Worm (Caenorhabditis elegans) whole organism, young adult: Measurements from ENCODE around the gene B0546.3.
"Not testable (repeated sequence)": the region's sequence is repeated elsewhere in the genome, so short reads cannot be mapped to it uniquely, and the experiment has no call there.

Source experiments
- B0035.1 ChIP-seq: sonication (generic microtip); optimal IDR thresholded peaks from 2 replicates; lab custom pipeline; 2016; ENCODE audit warnings: missing genetic modification characterization, mild to moderate bottlenecking, missing compliant biosample characterization, missing genotype, missing genetic modification reagents
- B0261.1 ChIP-seq: sonication (generic microtip); optimal IDR thresholded peaks from 2 replicates; lab custom pipeline; 2016; ENCODE audit warnings: mild to moderate bottlenecking, missing genetic modification characterization, moderate library complexity, missing compliant biosample characterization
- C06A6.2 ChIP-seq: fragments of 200-800 bp; sonication (Bioruptor generic); conservative IDR thresholded peaks from 2 replicates; pipeline ENCODE4 v1.3.6; 2022; ENCODE audit warnings: missing genetic modification characterization, missing compliant biosample characterization
- C17E4.6 ChIP-seq: fragments of 200-800 bp; sonication (Bioruptor generic); IDR thresholded peaks from 2 replicates; pipeline ENCODE4 v1.3.6; 2022; ENCODE audit warnings: missing genetic modification reagents, missing genetic modification characterization, missing compliant biosample characterization
- F22D6.2 ChIP-seq: sonication (generic microtip); optimal IDR thresholded peaks from 2 replicates; lab custom pipeline; 2016; ENCODE audit warnings: mild to moderate bottlenecking, missing genetic modification characterization, missing compliant biosample characterization
- F49E8.2 ChIP-seq: sonication (generic microtip); optimal IDR thresholded peaks from 3 replicates; lab custom pipeline; 2017; ENCODE audit warnings: missing genetic modification characterization, mild to moderate bottlenecking, missing compliant biosample characterization, antibody characterized with exemption, moderate library complexity; ENCODE audit not compliant: insufficient read depth
- F57C9.4 ChIP-seq: sonication (generic microtip); optimal IDR thresholded peaks from 2 replicates; lab custom pipeline; 2017; ENCODE audit warnings: mild to moderate bottlenecking, missing genetic modification characterization, missing compliant biosample characterization
- K12H6.12 ChIP-seq: fragments of 200-800 bp; sonication (Bioruptor generic); optimal IDR thresholded peaks from 2 replicates; lab custom pipeline; 2018; ENCODE audit warnings: mild to moderate bottlenecking, missing genetic modification characterization, missing compliant biosample characterization
- Y79H2A.3 ChIP-seq: fragments of 200-800 bp; sonication (Bioruptor generic); conservative IDR thresholded peaks from 2 replicates; pipeline ENCODE4 v1.3.6; 2022; ENCODE audit warnings: missing genetic modification reagents, missing genetic modification characterization, missing compliant biosample characterization
- atf-7 ChIP-seq: sonication (generic microtip); optimal IDR thresholded peaks from 2 replicates; lab custom pipeline; 2017; ENCODE audit warnings: mild to moderate bottlenecking, missing genetic modification characterization, missing compliant biosample characterization
- bed-2 ChIP-seq: fragments of 200-800 bp; sonication (Bioruptor generic); IDR thresholded peaks from 2 replicates; pipeline ENCODE4 v1.3.6; 2022; ENCODE audit warnings: missing genetic modification reagents, missing genetic modification characterization, missing compliant biosample characterization
- cebp-1 ChIP-seq, 2 experiments: fragments of 200-800 bp in 1 of 2; sonication (Bioruptor generic) in 1 of 2; sonication (generic microtip) in 1 of 2; IDR thresholded peaks in 1 of 2; optimal IDR thresholded peaks in 1 of 2; 2 replicates each; pipeline versions ENCODE4 v1.3.6 to Lab custom; 2017 to 2022; ENCODE audit warnings: missing compliant biosample characterization in 2 of 2, missing genetic modification characterization in 2 of 2, mild to moderate bottlenecking in 1 of 2, missing genetic modification reagents in 1 of 2, moderate library complexity in 1 of 2
- dox-1 ChIP-seq: fragments of 200-800 bp; sonication (Bioruptor generic); IDR thresholded peaks from 2 replicates; pipeline ENCODE4 v1.3.6; 2022; ENCODE audit warnings: missing genetic modification reagents, missing genetic modification characterization, missing compliant biosample characterization
- dpl-1 ChIP-seq: fragments of 150-350 bp; optimal IDR thresholded peaks from 2 replicates; lab custom pipeline; 2014; ENCODE audit warnings: missing biosample characterization, missing genetic modification reagents, missing genetic modification characterization
- efl-1 ChIP-seq: fragments of 150-350 bp; optimal IDR thresholded peaks from 2 replicates; lab custom pipeline; 2014; ENCODE audit warnings: missing biosample characterization, missing genetic modification reagents, missing genetic modification characterization
- egl-18 ChIP-seq: fragments of 200-800 bp; sonication (Bioruptor generic); IDR thresholded peaks from 2 replicates; pipeline ENCODE4 v1.3.6; 2022; ENCODE audit warnings: missing genetic modification reagents, missing genetic modification characterization, missing compliant biosample characterization
- egrh-3 ChIP-seq: fragments of 200-800 bp; sonication (Bioruptor generic); IDR thresholded peaks from 2 replicates; pipeline ENCODE4 v1.3.6; 2022; ENCODE audit warnings: missing genetic modification reagents, missing genetic modification characterization, missing compliant biosample characterization
- hlh-12 ChIP-seq: sonication (generic microtip); optimal IDR thresholded peaks from 2 replicates; lab custom pipeline; 2016; ENCODE audit warnings: missing genetic modification characterization, missing compliant biosample characterization
- hmg-1.2 ChIP-seq: fragments of 200-800 bp; sonication (Bioruptor generic); IDR thresholded peaks from 2 replicates; pipeline ENCODE4 v1.3.6; 2022; ENCODE audit warnings: missing genetic modification reagents, missing genetic modification characterization, missing compliant biosample characterization
- let-526 ChIP-seq: fragments of 200-800 bp; sonication (Bioruptor generic); IDR thresholded peaks from 2 replicates; pipeline ENCODE4 v1.3.6; 2022; ENCODE audit warnings: missing genetic modification reagents, missing genetic modification characterization, missing compliant biosample characterization
- lin-26 ChIP-seq: fragments of 200-800 bp; sonication (Bioruptor generic); IDR thresholded peaks from 2 replicates; pipeline ENCODE4 v1.3.6; 2022; ENCODE audit warnings: missing genetic modification reagents, missing genetic modification characterization, missing compliant biosample characterization
- lir-1 ChIP-seq: fragments of 200-800 bp; sonication (Bioruptor generic); conservative IDR thresholded peaks from 2 replicates; pipeline ENCODE4 v1.3.6; 2022; ENCODE audit warnings: missing genetic modification reagents, missing genetic modification characterization, missing compliant biosample characterization
- lsl-1 ChIP-seq: fragments of 200-800 bp; sonication (Bioruptor generic); optimal IDR thresholded peaks from 2 replicates; lab custom pipeline; 2018; ENCODE audit warnings: mild to moderate bottlenecking, missing genetic modification characterization, moderate library complexity, missing compliant biosample characterization
- mcd-1 ChIP-seq: fragments of 200-800 bp; sonication (Bioruptor generic); IDR thresholded peaks from 2 replicates; pipeline ENCODE4 v1.3.6; 2022; ENCODE audit warnings: missing genetic modification reagents, missing genetic modification characterization, missing compliant biosample characterization
- nhr-120 ChIP-seq: fragments of 200-800 bp; sonication (Bioruptor generic); IDR thresholded peaks from 2 replicates; pipeline ENCODE4 v1.3.6; 2022; ENCODE audit warnings: missing genetic modification characterization, missing compliant biosample characterization
- sptf-2 ChIP-seq: fragments of 200-800 bp; sonication (Bioruptor generic); optimal IDR thresholded peaks from 2 replicates; lab custom pipeline; 2018; ENCODE audit warnings: mild to moderate bottlenecking, missing genetic modification characterization, missing compliant biosample characterization
- tbp1 ChIP-seq: fragments of 200-800 bp; sonication (Bioruptor generic); optimal IDR thresholded peaks from 2 replicates; lab custom pipeline; 2018; ENCODE audit warnings: mild to moderate bottlenecking, missing genetic modification characterization, missing compliant biosample characterization
- tlf-1 ChIP-seq: fragments of 200-800 bp; sonication (Bioruptor generic); optimal IDR thresholded peaks from 2 replicates; lab custom pipeline; 2018; ENCODE audit warnings: mild to moderate bottlenecking, missing genetic modification characterization, missing compliant biosample characterization
- zfh-2 ChIP-seq: fragments of 200-800 bp; sonication (Bioruptor generic); conservative IDR thresholded peaks from 2 replicates; pipeline ENCODE4 v1.3.6; 2022; ENCODE audit warnings: missing genetic modification reagents, missing genetic modification characterization, missing compliant biosample characterization
- zim-3 ChIP-seq: sonication (generic microtip); optimal IDR thresholded peaks from 2 replicates; lab custom pipeline; 2017; ENCODE audit warnings: mild to moderate bottlenecking, missing genetic modification characterization, moderate library complexity, missing compliant biosample characterization
- ztf-6 ChIP-seq: fragments of 200-800 bp; sonication (Bioruptor generic); IDR thresholded peaks from 2 replicates; pipeline ENCODE4 v1.3.6; 2022; ENCODE audit warnings: missing genetic modification reagents, missing genetic modification characterization, missing compliant biosample characterization

Gene B0546.3

DNA sequence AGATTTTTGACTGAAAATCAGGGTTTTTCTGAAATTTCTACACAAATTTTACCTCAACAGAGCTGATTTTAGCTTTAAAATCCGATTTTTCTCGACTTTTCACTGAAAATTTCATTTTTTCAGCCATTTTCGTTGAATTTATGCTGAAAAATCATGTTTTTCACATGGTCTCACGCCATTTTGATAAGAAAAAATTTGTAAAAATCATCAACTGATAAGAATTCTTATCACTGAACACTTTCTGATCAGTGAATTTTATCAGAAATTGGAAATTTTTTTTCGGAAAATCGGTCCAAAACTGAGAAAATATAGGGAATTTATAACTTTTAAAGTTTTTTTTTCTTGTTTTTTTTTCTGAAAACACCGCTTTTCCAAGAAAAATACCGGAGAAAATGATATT is 18.3 kb upstream of the B0546.3 start:
- TF ChIP-seq B0035.1 (tag; lab: Kevin White, UChicago) = no peak
- TF ChIP-seq hlh-12 (tag; lab: Kevin White, UChicago) = no peak
- TF ChIP-seq egl-18 = no peak
- TF ChIP-seq C06A6.2 = no peak

ce11 chrIV:3399015-3399722 is 16.5 kb upstream of the B0546.3 start, which contains the start of the genes dyf-3 and pdhb-1:
Gene dyf-3 (minus strand): TSS chrIV:3399231.
Gene pdhb-1 (plus strand): TSS chrIV:3399672.
- TF ChIP-seq lsl-1 (peak; percentile 78), zfh-2 (GFP tag; lab: Robert Waterston, UW) (no peak), hmg-1.2 (GFP tag; lab: Robert Waterston, UW) (peak; percentile 25; the same call in 1 of the 2 replicates), efl-1 (GFP tag; lab: Kevin White, UChicago) (peak; percentile 34), lir-1 (no peak), let-526 (no peak), dox-1 (peak; percentile 56; the same call in 1 of the 2 replicates), K12H6.12 (no peak), tbp1 (GFP tag; lab: Kevin White, UChicago) (peak; percentile 10), Y79H2A.3 (GFP tag; lab: Robert Waterston, UW) (no peak), nhr-120 (GFP tag; lab: Robert Waterston, UW) (no peak), mcd-1 (GFP tag; lab: Robert Waterston, UW) (peak; percentile 65), dpl-1 (GFP tag; lab: Kevin White, UChicago) (peak; percentile 25), F57C9.4 (tag; lab: Kevin White, UChicago) (no peak), F22D6.2 (no peak), cebp-1 (GFP tag; IDR thresholded peaks at IDR 0.05; lab: Robert Waterston, UW) (no peak), cebp-1 (tag; optimal IDR thresholded peaks at IDR 0.05; lab: Kevin White, UChicago) (peak; percentile 8)
- TF ChIP-seq, all 124 proteins: peak for 8

ce11 chrIV:3398078-3398477 is 15.4 kb upstream of the B0546.3 start:
- TF ChIP-seq tlf-1 (GFP tag; lab: Kevin White, UChicago) (no peak), ztf-6 (no peak), zfh-2 (GFP tag; lab: Robert Waterston, UW) (peak; percentile 62; the same call in 1 of the 2 replicates), bed-2 (GFP tag; lab: Robert Waterston, UW) (0 out of 2 replicates have a peak, but pooled peaks have one; percentile 26), atf-7 (tag; lab: Kevin White, UChicago) (no peak), egrh-3 (GFP tag; lab: Robert Waterston, UW) (peak; percentile 50; the same call in 1 of the 2 replicates)

- TF ChIP-seq bed-2 (GFP tag; lab: Robert Waterston, UW) (no peak), sptf-2 (GFP tag; lab: Kevin White, UChicago) (no peak), C17E4.6 (no peak), lin-26 (GFP tag; lab: Robert Waterston, UW) (no peak), B0261.1 (no peak), hlh-12 (tag; lab: Kevin White, UChicago) (no peak), lir-1 (no peak)
Measured at ce11 chrIV:3395581-3395980, 12.9 kb upstream of the B0546.3 start, which contains the start of gene C04C3.14. Gene C04C3.14 (plus strand): TSS chrIV:3395881.

DNA sequence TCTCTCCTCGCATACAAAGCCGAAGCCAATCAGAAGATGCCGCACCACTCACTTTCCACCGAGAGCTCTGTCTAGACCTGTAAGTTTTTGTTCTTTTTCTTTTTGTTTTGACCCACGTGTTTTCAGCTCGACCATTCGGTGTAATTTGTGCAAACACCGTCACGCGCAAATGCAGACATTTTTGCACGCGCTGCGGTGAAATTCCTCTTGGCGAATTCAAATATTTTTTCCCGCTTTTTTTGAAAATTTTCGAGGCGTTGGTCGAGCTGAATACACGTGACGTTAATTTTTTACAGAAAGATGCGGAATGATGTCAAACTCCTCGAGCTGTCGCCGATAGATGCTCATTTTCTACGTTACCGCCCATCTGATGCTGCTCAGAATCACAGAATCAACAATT is 11.4 kb upstream of the B0546.3 start, which contains the start of gene C04C3.4:
Gene C04C3.4, plus strand, starts transcription at position 301 of the 400 bp plus-strand sequence.
- TF ChIP-seq zim-3 (tag; lab: Kevin White, UChicago); K12H6.12; F49E8.2 (tag; lab: Kevin White, UChicago): not testable (repeated sequence)
